Worm (Caenorhabditis elegans) whole organism, L4 larva: Measurements from ENCODE around the gene T22F3.12.
"Not testable (repeated sequence)": the region's sequence is repeated elsewhere in the genome, so short reads cannot be mapped to it uniquely, and the experiment has no call there.

Experiments used
- F26F4.8 ChIP-seq: fragments of 200-800 bp; sonication (Bioruptor generic); conservative IDR thresholded peaks from 2 replicates; pipeline ENCODE4 v1.3.6; 2022; ENCODE audit warnings: missing genetic modification characterization, missing compliant biosample characterization
- F44E2.7 ChIP-seq: fragments of 200-800 bp; sonication (Bioruptor generic); IDR thresholded peaks from 2 replicates; pipeline ENCODE4 v2.1.2; 2022; ENCODE audit warnings: missing genetic modification characterization, missing compliant biosample characterization
- R02D3.7 ChIP-seq: fragments of 150-350 bp; sonication (generic microtip); optimal IDR thresholded peaks from 3 replicates; lab custom pipeline; 2014; ENCODE audit warnings: missing biosample characterization, missing genetic modification characterization
- T26A8.4 ChIP-seq: fragments of 200-800 bp; sonication (Bioruptor generic); IDR thresholded peaks from 2 replicates; pipeline ENCODE4 v1.3.6; 2022; ENCODE audit warnings: missing genetic modification characterization, missing compliant biosample characterization
- Y48G9A.11 ChIP-seq: fragments of 200-800 bp; sonication (Bioruptor generic); IDR thresholded peaks from 2 replicates; pipeline ENCODE4 v1.3.6; 2022; ENCODE audit warnings: missing genetic modification reagents, missing genetic modification characterization, missing compliant biosample characterization
- ZK546.5 ChIP-seq, 2 experiments: sonication (generic microtip); optimal IDR thresholded peaks; 2 replicates each; lab custom pipeline; 2017; ENCODE audit warnings: missing biosample characterization in 2 of 2, missing genetic modification characterization in 2 of 2
- aha-1 ChIP-seq: fragments of 150-350 bp; peaks from one replicate; lab custom pipeline; 2014; ENCODE audit warnings: missing biosample characterization, missing genetic modification characterization
- attf-4 ChIP-seq: sonication (generic microtip); optimal IDR thresholded peaks from 3 replicates; lab custom pipeline; 2017; ENCODE audit warnings: missing biosample characterization, missing genetic modification characterization
- ceh-44 ChIP-seq: fragments of 200-800 bp; sonication (Bioruptor generic); IDR thresholded peaks from 2 replicates; pipeline ENCODE4 v1.3.6; 2022; ENCODE audit warnings: missing genetic modification reagents, missing genetic modification characterization, missing compliant biosample characterization
- ctbp-1 ChIP-seq: fragments of 200-800 bp; sonication (Bioruptor generic); IDR thresholded peaks from 2 replicates; pipeline ENCODE4 v1.3.6; 2022; ENCODE audit warnings: missing genetic modification reagents, missing genetic modification characterization, missing compliant biosample characterization
- daf-16 ChIP-seq, 3 experiments: sonication (generic microtip); optimal IDR thresholded peaks; 2 replicates each; lab custom pipeline; 2016 to 2017; ENCODE audit warnings: missing genetic modification characterization in 3 of 3, missing genetic modification reagents in 3 of 3, mild to moderate bottlenecking in 2 of 3, missing compliant biosample characterization in 2 of 3, missing biosample characterization in 1 of 3, moderate library complexity in 1 of 3
- daf-19 ChIP-seq: fragments of 200-800 bp; sonication (Bioruptor generic); conservative IDR thresholded peaks from 2 replicates; pipeline ENCODE4 v1.3.6; 2022; ENCODE audit warnings: missing genetic modification characterization, missing compliant biosample characterization
- dmd-8 ChIP-seq: fragments of 200-800 bp; sonication (Bioruptor generic); IDR thresholded peaks from 2 replicates; pipeline ENCODE4 v1.3.6; 2022; ENCODE audit warnings: missing genetic modification characterization, missing compliant biosample characterization
- hlh-30 ChIP-seq: sonication (generic microtip); optimal IDR thresholded peaks from 2 replicates; lab custom pipeline; 2017; ENCODE audit warnings: antibody characterized with exemption, mild to moderate bottlenecking, missing genetic modification characterization, missing compliant biosample characterization; ENCODE audit not compliant: insufficient read depth
- hmg-1.1 ChIP-seq: fragments of 200-800 bp; sonication (Bioruptor generic); IDR thresholded peaks from 2 replicates; pipeline ENCODE4 v1.3.6; 2022; ENCODE audit warnings: missing genetic modification reagents, missing genetic modification characterization, missing compliant biosample characterization
- jun-1 ChIP-seq: fragments of 150-350 bp; optimal IDR thresholded peaks from 2 replicates; lab custom pipeline; 2014; ENCODE audit warnings: missing biosample characterization, missing genetic modification reagents, missing genetic modification characterization
- lim-7 ChIP-seq: fragments of 200-800 bp; sonication (Bioruptor generic); IDR thresholded peaks from 2 replicates; pipeline ENCODE4 v1.3.6; 2022; ENCODE audit warnings: missing genetic modification characterization, missing compliant biosample characterization
- lin-1 ChIP-seq: fragments of 200-800 bp; sonication (Bioruptor generic); IDR thresholded peaks from 2 replicates; pipeline ENCODE4 v1.3.6; 2022; ENCODE audit warnings: missing genetic modification reagents, missing genetic modification characterization, missing compliant biosample characterization
- lin-29 ChIP-seq: fragments of 200-800 bp; sonication (Bioruptor generic); IDR thresholded peaks from 2 replicates; pipeline ENCODE4 v1.3.6; 2022; ENCODE audit warnings: missing genetic modification reagents, missing genetic modification characterization, missing compliant biosample characterization
- lin-39 ChIP-seq: fragments of 150-350 bp; optimal IDR thresholded peaks from 2 replicates; lab custom pipeline; 2014; ENCODE audit warnings: missing biosample characterization, missing genetic modification reagents, missing genetic modification characterization
- lsy-2 ChIP-seq, 2 experiments: fragments of 150-350 bp in 1 of 2; sonication (generic microtip) in 1 of 2; optimal IDR thresholded peaks; 2 replicates each; lab custom pipeline; 2014 to 2017; ENCODE audit warnings: missing biosample characterization in 2 of 2, missing genetic modification characterization in 2 of 2
- mdt-29 ChIP-seq: fragments of 200-800 bp; sonication (Bioruptor generic); IDR thresholded peaks from 2 replicates; pipeline ENCODE4 v1.3.6; 2022; ENCODE audit warnings: missing genetic modification reagents, missing genetic modification characterization, missing compliant biosample characterization
- mes-2 ChIP-seq: sonication (generic microtip); optimal IDR thresholded peaks from 2 replicates; lab custom pipeline; 2016; ENCODE audit warnings: missing genotype, mild to moderate bottlenecking, missing genetic modification characterization, missing compliant biosample characterization; ENCODE audit not compliant: poor library complexity, severe bottlenecking
- nhr-102 ChIP-seq: sonication (generic microtip); optimal IDR thresholded peaks from 2 replicates; lab custom pipeline; 2016; ENCODE audit warnings: mild to moderate bottlenecking, missing genetic modification characterization, moderate library complexity, missing compliant biosample characterization
- nhr-111 ChIP-seq: fragments of 200-800 bp; sonication (Bioruptor generic); optimal IDR thresholded peaks from 2 replicates; lab custom pipeline; 2018; ENCODE audit warnings: mild to moderate bottlenecking, missing genetic modification characterization, missing compliant biosample characterization
- nhr-237 ChIP-seq: sonication (generic microtip); optimal IDR thresholded peaks from 2 replicates; lab custom pipeline; 2017; ENCODE audit warnings: missing biosample characterization, missing genetic modification characterization
- nhr-28 ChIP-seq: fragments of 150-350 bp; optimal IDR thresholded peaks from 2 replicates; lab custom pipeline; 2014; ENCODE audit warnings: missing biosample characterization, missing genetic modification characterization
- nhr-76 ChIP-seq: fragments of 150-350 bp; optimal IDR thresholded peaks from 2 replicates; lab custom pipeline; 2014; ENCODE audit warnings: missing biosample characterization, missing genetic modification characterization
- saeg-2 ChIP-seq: fragments of 200-800 bp; sonication (Bioruptor generic); IDR thresholded peaks from 2 replicates; pipeline ENCODE4 v1.3.6; 2022; ENCODE audit warnings: missing genetic modification reagents, missing genetic modification characterization, missing compliant biosample characterization
- skn-1 ChIP-seq: fragments of 150-350 bp; optimal IDR thresholded peaks from 2 replicates; lab custom pipeline; 2014; ENCODE audit warnings: missing biosample characterization, missing genetic modification characterization
- snpc-4 ChIP-seq: fragments of 150-350 bp; optimal IDR thresholded peaks from 2 replicates; lab custom pipeline; 2014; ENCODE audit warnings: missing biosample characterization, missing genetic modification characterization
- zag-1 ChIP-seq: fragments of 150-350 bp; optimal IDR thresholded peaks from 2 replicates; lab custom pipeline; 2014; ENCODE audit warnings: missing biosample characterization, missing genetic modification characterization

T22F3.12 gene

DNA sequence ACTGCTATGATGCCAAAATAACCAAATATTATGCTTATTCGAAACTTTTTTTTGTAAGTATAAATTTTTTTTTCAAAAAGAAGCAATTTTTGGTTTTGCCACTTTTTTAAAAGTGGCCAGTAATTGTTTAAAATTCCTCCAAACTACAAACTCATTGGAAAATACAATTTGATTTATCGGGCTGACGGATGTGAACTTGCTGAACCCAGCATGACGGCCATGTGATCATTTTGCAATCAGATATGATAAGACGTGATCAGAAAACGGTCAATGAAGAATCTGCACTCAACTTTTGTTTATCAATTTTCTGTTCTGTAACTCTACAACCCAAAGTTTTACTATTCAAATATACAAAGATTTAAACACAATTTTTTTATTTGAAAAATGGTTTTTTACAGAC lies 14.4 kb upstream of the T22F3.12 start:
- TF ChIP-seq nhr-102 (tag; lab: Kevin White, UChicago) (no peak), F26F4.8 (GFP tag; lab: Robert Waterston, UW) (no peak), jun-1 (tag; lab: Kevin White, UChicago) (no peak), saeg-2 (no peak), lsy-2 (tag; optimal IDR thresholded peaks at IDR 0.05; lab: Kevin White, UChicago) (no peak), hmg-1.1 (no peak), ceh-44 (GFP tag; lab: Robert Waterston, UW) (no peak), R02D3.7 (tag; lab: Kevin White, UChicago) (no peak), mes-2 (tag; lab: Kevin White, UChicago) (no peak), daf-19 (GFP tag; lab: Robert Waterston, UW) (no peak), nhr-111 (GFP tag; lab: Kevin White, UChicago) (no peak), T26A8.4 (GFP tag; lab: Robert Waterston, UW) (no peak), hlh-30 (tag; lab: Kevin White, UChicago) (peak; percentile 7), lin-1 (GFP tag; lab: Robert Waterston, UW) (no peak), lin-29 (GFP tag; lab: Robert Waterston, UW) (no peak), nhr-28 (tag; lab: Kevin White, UChicago) (peak; percentile 80)

DNA sequence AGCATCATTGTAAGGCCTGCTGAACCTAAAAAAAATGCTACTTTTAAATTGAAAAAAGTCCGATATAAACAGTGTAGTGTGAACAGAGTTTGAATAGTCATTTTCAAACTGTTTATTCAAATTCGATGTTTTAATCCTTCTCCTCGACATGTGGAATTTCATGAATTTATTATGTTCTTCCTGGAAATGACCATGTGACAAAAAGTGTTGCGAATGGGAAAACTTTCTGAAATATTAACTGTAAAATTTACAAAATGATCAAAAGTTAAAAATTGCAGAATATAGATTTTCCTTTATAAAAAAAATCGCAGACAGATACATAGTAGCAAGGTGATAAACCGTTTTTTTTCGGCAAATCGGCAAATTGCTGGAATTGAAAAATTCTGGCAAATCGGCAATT lies 13.3 kb upstream of the T22F3.12 start, which contains the start of gene T22F3.8:
Gene T22F3.8 (minus strand): TSS at position 101 of the 400 bp plus-strand sequence.
- no peak for TF ChIP-seq ctbp-1 (GFP tag; lab: Robert Waterston, UW)
- no peak for TF ChIP-seq Y48G9A.11 (GFP tag; lab: Robert Waterston, UW)
- TF ChIP-seq daf-16 (GFP tag; optimal IDR thresholded peaks at IDR 0.05; lab: Kevin White, UChicago): no peak
- no peak for TF ChIP-seq daf-16 (tag; optimal IDR thresholded peaks at IDR 0.05; lab: Kevin White, UChicago)
- no peak for TF ChIP-seq lin-39
- no peak for TF ChIP-seq snpc-4
- no peak for TF ChIP-seq zag-1
- TF ChIP-seq mdt-29: no peak
- TF ChIP-seq F44E2.7 (GFP tag; lab: Robert Waterston, UW): no peak
- TF ChIP-seq dmd-8 (GFP tag; lab: Robert Waterston, UW): no peak
- TF ChIP-seq, all 104 proteins: peak for 0

DNA sequence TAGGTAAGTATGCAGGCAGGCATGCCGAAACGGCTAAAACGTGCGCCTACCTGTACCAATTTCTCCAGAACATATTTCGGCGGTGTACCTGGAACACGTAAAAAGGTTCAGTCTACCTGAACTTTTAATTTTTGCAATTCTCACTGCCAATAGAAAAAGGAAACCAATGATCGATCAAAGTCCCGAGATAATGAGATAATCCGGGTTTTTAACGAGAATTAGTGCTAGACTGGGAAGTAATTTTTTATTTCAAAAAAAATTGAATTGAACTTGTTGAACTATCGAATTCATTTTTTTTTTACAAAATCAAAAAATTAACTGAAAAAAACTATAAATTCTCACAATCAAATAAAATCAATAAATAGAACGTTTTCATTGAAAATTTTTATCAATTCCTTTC lies 8.6 kb upstream of the T22F3.12 start, which contains the start of gene T22F3.7:
Gene T22F3.7 (minus strand): TSS at position 101 of the 400 bp plus-strand sequence.
- TF ChIP-seq skn-1 (no peak), mes-2 (tag; lab: Kevin White, UChicago) (no peak), nhr-76 (tag; lab: Kevin White, UChicago) (no peak), lim-7 (GFP tag; lab: Robert Waterston, UW) (no peak), nhr-237 (tag; lab: Kevin White, UChicago) (no peak)
- TF ChIP-seq, all 104 proteins: peak for 0

DNA sequence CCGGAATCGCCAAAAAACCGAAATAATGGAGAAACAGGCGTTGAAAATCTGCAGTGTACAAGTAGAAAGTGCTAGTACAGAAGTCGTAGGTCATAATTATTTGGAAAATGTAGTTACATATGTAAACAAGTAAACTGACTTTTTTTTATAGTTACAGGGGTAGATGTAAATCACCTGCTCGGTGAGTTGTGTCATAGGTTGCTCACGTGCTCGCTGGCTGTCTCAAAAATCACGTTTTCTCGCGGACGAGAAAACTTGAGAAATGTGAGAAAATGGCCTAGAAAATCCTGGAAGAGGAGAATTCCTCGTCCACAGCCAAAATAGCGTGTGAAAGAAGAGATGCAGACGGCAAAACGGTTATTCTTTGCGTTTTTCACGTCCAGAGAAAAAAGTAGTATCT lies 5.1 kb upstream of the T22F3.12 start, which contains the start of gene srh-212:
Gene srh-212 (minus strand): TSS at position 101 of the 400 bp plus-strand sequence.
- not testable (repeated sequence) for TF ChIP-seq attf-4; ZK546.5 (tag; optimal IDR thresholded peaks at IDR 0.05; lab: Kevin White, UChicago); hlh-30 (tag; lab: Kevin White, UChicago)

DNA sequence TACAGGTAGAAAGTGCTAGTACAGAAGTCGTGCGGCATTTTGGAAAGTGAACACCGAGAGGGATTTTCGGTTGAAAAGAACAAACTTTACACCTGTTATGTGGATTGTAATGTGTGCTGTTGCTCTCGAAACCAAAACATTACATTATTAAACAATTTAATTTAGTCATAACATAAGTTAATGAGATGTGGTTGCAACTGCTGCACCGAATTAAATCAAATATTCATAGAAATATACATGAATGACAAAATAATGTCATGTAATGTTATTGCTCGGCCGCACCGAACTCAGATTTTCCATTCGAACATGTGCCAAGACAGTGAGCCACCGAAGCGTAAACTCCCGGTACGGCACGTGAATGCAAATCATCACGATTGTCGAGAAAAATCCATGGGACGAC lies 2.9 kb upstream of the T22F3.12 start, which contains the start of gene srh-213:
Gene srh-213 (minus strand): TSS at position 101 of the 400 bp plus-strand sequence.
- no peak for TF ChIP-seq R02D3.7 (tag; lab: Kevin White, UChicago)
- TF ChIP-seq aha-1 (tag; lab: Kevin White, UChicago): peak; percentile 84
- TF ChIP-seq, all 104 proteins: peak for 1
